Fruit fly (Drosophila melanogaster): Measurements from ENCODE around the gene CG42590.

Gene CG42590

DNA sequence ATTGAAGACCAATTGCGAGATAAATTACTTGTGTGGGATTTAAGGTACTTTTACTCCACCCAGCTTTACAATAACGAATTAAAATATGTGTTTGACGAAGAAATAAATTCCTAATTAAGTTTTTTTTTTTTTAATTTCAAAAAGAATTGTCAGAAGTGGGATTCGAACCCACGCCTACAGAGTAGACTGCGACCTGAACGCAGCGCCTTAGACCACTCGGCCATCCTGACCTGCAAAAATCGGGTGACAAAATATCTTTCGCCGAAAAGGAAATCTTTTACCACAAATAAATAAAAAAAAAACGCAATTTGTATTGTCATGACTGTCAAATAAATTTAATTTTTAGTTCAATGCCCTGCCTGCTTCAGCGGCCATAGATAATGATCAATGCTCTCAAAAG lies 1.0 kb downstream of the CG42590 start:
- no peak for TF ChIP-seq CG32121 (GFP tag; IDR thresholded peaks at IDR 0.05)
- TF ChIP-seq CG15710 (tag; optimal IDR thresholded peaks at IDR 0.05), result no peak
- TF ChIP-seq fd96Ca (GFP tag; IDR thresholded peaks at IDR 0.05), result no peak
- no peak for TF ChIP-seq CG8301 (tag; optimal IDR thresholded peaks at IDR 0.05)
- no peak for TF ChIP-seq Ets98B (GFP tag; IDR thresholded peaks at IDR 0.05)
- no peak for TF ChIP-seq D1 (tag; optimal IDR thresholded peaks at IDR 0.05)
- no peak for TF ChIP-seq CG34367 (tag; optimal IDR thresholded peaks at IDR 0.05)
- no peak for TF ChIP-seq rn (GFP tag; IDR thresholded peaks at IDR 0.05)
- no peak for TF ChIP-seq gl (tag; optimal IDR thresholded peaks at IDR 0.05)
- no peak for TF ChIP-seq Pif1B (GFP tag; optimal IDR thresholded peaks at IDR 0.05)

DNA sequence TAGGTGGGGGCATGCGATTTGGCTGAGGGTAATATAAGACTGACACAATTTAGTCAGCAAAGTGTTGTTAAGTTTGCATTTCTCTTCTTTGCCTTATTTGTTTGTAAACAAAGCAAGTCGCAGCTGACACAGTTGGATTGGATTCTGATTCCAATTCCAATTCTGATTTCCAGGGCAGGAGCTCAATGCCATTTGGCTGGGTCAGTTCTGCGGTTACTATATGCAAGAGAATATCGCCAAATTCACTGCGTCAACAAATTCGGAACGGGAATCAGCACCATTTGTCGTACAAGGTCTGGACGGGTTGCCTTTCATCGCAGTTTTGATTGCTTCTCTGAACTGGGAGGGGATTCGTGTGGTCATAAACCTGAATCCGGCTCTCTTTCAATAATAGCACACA lies 1.6 kb downstream of the CG42590 start:
- TF ChIP-seq fd96Ca (GFP tag; IDR thresholded peaks at IDR 0.05), result no peak
- TF ChIP-seq CG8301 (tag; optimal IDR thresholded peaks at IDR 0.05), result no peak
- TF ChIP-seq Pif1A (GFP tag; optimal IDR thresholded peaks at IDR 0.05), result no peak
- no peak for TF ChIP-seq CG15710 (tag; optimal IDR thresholded peaks at IDR 0.05)
- no peak for TF ChIP-seq Snoo (tag; optimal IDR thresholded peaks at IDR 0.05)

DNA sequence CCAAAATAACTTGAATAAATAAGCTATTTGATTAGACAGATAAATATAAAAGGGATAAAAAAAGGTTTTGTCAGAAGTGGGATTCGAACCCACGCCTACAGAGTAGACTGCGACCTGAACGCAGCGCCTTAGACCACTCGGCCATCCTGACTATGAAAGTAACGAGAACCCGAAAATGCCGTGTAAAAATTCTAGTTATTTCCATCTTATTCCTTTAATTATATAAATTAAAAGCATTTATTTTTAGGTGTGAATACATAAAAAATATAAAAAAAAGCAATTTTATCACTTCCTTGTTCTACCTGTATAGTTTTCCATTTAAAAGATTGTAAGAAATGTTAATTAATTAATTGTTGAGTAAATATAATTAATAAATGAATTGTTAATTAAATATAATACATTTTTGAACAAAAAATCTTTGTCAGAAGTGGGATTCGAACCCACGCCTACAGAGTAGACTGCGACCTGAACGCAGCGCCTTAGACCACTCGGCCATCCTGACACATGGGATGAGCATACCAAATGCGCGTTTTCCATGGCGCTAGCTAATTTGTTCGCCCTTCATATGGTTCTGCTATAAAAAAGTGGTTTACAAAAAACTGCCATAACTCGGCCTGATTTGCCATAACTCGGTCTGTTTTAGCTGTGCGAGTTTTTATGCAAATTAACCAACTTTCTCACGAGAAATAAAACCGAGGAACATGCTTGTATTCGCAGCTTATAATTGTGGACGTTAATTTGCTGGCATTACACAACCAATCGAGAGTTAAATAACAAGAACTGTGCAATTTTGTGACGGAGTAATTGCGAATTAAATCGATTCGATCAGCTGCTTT lies 3.3 kb downstream of the CG42590 start:
- peak; percentile 65; the same call in 1 of the 2 replicates for TF ChIP-seq CG12605 (GFP tag; IDR thresholded peaks at IDR 0.05)
- TF ChIP-seq Snoo (tag; optimal IDR thresholded peaks at IDR 0.05), result no peak
- TF ChIP-seq D1 (tag; optimal IDR thresholded peaks at IDR 0.05), result peak; percentile 45
- TF ChIP-seq CG8301 (tag; optimal IDR thresholded peaks at IDR 0.05), result peak; percentile 1
- TF ChIP-seq gl (tag; optimal IDR thresholded peaks at IDR 0.05), result peak; percentile 24

DNA sequence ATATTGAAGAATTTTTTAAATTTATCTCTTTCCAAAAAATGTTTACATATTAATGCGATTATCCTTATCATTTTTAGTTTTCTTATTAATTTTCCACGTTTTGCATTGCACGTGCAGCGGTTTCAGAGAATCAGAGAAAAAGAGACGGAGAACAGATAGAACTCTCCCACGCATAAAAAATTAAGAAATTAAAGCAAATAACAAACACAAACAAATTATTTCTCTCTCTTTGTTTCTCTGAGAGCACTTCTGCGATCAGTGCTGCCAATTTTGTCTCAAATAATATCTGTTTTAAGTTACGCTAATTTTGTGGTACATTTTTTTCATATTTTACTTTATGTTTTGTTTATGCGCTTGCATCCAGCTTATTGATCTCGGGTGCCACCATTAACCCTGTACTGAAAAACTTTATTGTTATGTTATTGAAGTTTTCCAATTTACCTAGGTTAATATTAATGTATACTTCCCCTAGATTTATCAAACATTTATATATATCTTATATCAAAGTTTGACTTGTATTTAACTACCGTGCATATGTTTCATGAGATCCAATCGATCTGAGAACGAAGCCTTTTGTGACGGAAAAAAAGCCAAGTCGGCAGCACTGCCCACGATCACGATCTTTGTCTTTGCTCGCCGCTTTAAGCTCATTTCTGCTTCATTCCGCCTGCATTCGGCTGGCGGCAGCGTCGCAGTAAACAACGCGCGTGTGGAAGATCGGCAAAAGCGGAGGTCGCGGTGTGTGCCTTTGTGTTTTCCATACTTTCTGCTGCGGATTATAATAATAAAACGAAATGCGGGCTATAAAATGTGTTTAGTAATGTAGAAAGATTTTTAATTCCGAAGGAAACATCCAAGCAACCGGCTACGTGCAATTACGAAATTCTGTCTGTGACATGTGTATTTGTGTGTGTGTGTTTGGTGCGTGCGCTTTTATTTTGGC lies 5.6 kb downstream of the CG42590 start, which contains the start of gene Sarm:
Gene Sarm, plus strand, starts transcription at position 661 of the 943 bp plus-strand sequence.
- TF ChIP-seq CG34367 (tag; optimal IDR thresholded peaks at IDR 0.05) (peak; percentile 20), CG9948 (tag; optimal IDR thresholded peaks at IDR 0.05) (peak; percentile 35), Pif1B (GFP tag; optimal IDR thresholded peaks at IDR 0.05) (no peak), CG17806 (tag; optimal IDR thresholded peaks at IDR 0.05) (peak; percentile 43), EcR (GFP tag; optimal IDR thresholded peaks at IDR 0.05) (peak; percentile 47), CG13204 (GFP tag; optimal IDR thresholded peaks at IDR 0.05) (peak; percentile 36), Ets98B (GFP tag; IDR thresholded peaks at IDR 0.05) (no peak; the same call in none of the 2 replicates), CG8159 (tag; optimal IDR thresholded peaks at IDR 0.05) (peak; percentile 69), Snoo (tag; optimal IDR thresholded peaks at IDR 0.05) (peak; percentile 52), Pif1A (GFP tag; optimal IDR thresholded peaks at IDR 0.05) (no peak), CG15710 (tag; optimal IDR thresholded peaks at IDR 0.05) (peak; percentile 59), CG4496 (GFP tag; IDR thresholded peaks at IDR 0.05) (peak; percentile 52; the same call in 1 of the 3 replicates), CG8301 (tag; optimal IDR thresholded peaks at IDR 0.05) (peak; percentile 52), CG14655 (GFP tag; optimal IDR thresholded peaks at IDR 0.05) (peak; percentile 76)

DNA sequence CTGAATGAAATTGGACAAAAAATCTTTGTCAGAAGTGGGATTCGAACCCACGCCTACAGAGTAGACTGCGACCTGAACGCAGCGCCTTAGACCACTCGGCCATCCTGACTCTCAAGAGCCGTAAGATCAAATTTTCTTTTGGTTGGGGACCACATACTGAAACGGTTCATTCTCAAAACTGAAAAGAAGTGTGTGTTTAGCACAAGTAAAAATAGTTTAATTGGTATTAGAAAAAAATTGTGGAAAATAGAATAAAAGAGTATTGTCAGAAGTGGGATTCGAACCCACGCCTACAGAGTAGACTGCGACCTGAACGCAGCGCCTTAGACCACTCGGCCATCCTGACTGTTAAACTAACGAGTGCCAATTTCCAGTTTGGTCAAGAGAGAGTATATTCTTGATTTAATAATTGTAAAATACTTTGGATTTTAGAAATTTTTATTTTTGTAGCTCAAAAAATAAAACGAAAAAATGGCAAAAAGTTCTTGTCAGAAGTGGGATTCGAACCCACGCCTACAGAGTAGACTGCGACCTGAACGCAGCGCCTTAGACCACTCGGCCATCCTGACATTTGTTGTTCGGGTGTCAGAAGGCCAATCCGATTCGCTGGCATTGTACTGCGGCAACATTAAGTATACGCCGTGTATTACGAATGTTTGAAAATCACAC lies 8.7 kb downstream of the CG42590 start:
- 0 out of 2 replicates have a peak, but pooled peaks have one; percentile 35 for TF ChIP-seq Ets98B (GFP tag; IDR thresholded peaks at IDR 0.05)
- 0 out of 2 replicates have a peak, but pooled peaks have one; percentile 25 for TF ChIP-seq CG32121 (GFP tag; IDR thresholded peaks at IDR 0.05)
- peak; percentile 16; the same call in 1 of the 2 replicates for TF ChIP-seq CG12605 (GFP tag; IDR thresholded peaks at IDR 0.05)

DNA sequence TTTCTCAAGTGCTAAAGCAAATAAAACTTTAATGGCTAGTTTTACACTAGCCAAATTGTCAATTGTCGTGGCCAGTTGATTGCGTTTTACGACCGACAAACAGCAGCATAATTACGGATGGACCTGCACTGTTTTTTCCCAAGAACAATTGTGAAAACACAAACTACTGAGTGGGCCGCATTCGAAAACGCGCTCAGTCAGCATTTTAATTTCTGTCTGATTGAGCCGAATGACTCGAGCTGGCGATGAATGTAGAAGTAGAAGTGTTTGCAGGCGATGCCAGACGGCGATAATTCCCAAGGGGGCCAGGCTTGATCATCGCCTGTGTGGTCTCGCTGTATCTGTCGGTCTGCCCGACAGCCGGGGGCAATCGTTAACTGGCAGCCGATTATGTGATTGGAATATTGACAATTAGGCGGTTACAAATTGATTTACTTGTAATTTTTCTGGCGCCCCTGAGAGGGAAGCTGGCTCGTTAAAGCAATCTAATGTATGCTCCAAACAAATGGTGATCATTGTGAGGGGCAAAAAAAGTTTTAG lies 9.4 kb downstream of the CG42590 start:
- no peak for TF ChIP-seq CG12605 (GFP tag; IDR thresholded peaks at IDR 0.05)
- TF ChIP-seq CG8159 (tag; optimal IDR thresholded peaks at IDR 0.05), result no peak
